Worm (Caenorhabditis elegans) whole organism, young adult: ENCODE measurements around the gene R04B3.1.

Source experiments
- B0019.2 ChIP-seq: fragments of 200-800 bp; sonication (Bioruptor generic); conservative IDR thresholded peaks from 2 replicates; pipeline ENCODE4 v1.3.6; 2022; ENCODE audit warnings: missing genetic modification reagents, missing genetic modification characterization, missing compliant biosample characterization
- B0035.1 ChIP-seq: sonication (generic microtip); optimal IDR thresholded peaks from 2 replicates; lab custom pipeline; 2016; ENCODE audit warnings: missing genetic modification characterization, mild to moderate bottlenecking, missing compliant biosample characterization, missing genotype, missing genetic modification reagents
- D2030.7 ChIP-seq: fragments of 200-800 bp; sonication (Bioruptor generic); IDR thresholded peaks from 2 replicates; pipeline ENCODE4 v1.3.6; 2022; ENCODE audit warnings: missing genetic modification reagents, missing genetic modification characterization, missing compliant biosample characterization
- F49E8.2 ChIP-seq: sonication (generic microtip); optimal IDR thresholded peaks from 3 replicates; lab custom pipeline; 2017; ENCODE audit warnings: missing genetic modification characterization, mild to moderate bottlenecking, missing compliant biosample characterization, antibody characterized with exemption, moderate library complexity; ENCODE audit not compliant: insufficient read depth
- F52B5.7 ChIP-seq: sonication (generic microtip); optimal IDR thresholded peaks from 2 replicates; lab custom pipeline; 2016; ENCODE audit warnings: mild to moderate bottlenecking, missing genetic modification characterization, missing compliant biosample characterization
- F57A8.1 ChIP-seq: fragments of 200-800 bp; sonication (Bioruptor generic); optimal IDR thresholded peaks from 2 replicates; lab custom pipeline; 2018; ENCODE audit warnings: mild to moderate bottlenecking, missing genetic modification characterization, moderate library complexity, missing compliant biosample characterization
- Y53G8AR.9 ChIP-seq: fragments of 200-800 bp; sonication (Bioruptor generic); conservative IDR thresholded peaks from 2 replicates; pipeline ENCODE4 v1.3.6; 2022; ENCODE audit warnings: missing genetic modification reagents, missing genetic modification characterization, missing compliant biosample characterization
- ZK185.1 ChIP-seq: sonication (generic microtip); optimal IDR thresholded peaks from 2 replicates; lab custom pipeline; 2016; ENCODE audit warnings: mild to moderate bottlenecking, missing genetic modification characterization, missing compliant biosample characterization; ENCODE audit not compliant: poor library complexity, severe bottlenecking
- ama-1 ChIP-seq, 3 experiments: fragments of 150-350 bp in 1 of 3; sonication (generic microtip) in 2 of 3; optimal IDR thresholded peaks; 2 replicates each; lab custom pipeline; 2014 to 2018; ENCODE audit warnings: missing biosample characterization in 2 of 3, missing genetic modification characterization in 2 of 3, missing genetic modification reagents in 2 of 3
- aptf-3 ChIP-seq: fragments of 200-800 bp; sonication (Bioruptor generic); IDR thresholded peaks from 2 replicates; pipeline ENCODE4 v1.3.6; 2022; ENCODE audit warnings: missing genetic modification characterization, missing compliant biosample characterization
- ccch-3 ChIP-seq: fragments of 200-800 bp; sonication (Bioruptor generic); optimal IDR thresholded peaks from 2 replicates; lab custom pipeline; 2018; ENCODE audit warnings: mild to moderate bottlenecking, missing genetic modification characterization, missing compliant biosample characterization
- cebp-1 ChIP-seq, 2 experiments: fragments of 200-800 bp in 1 of 2; sonication (Bioruptor generic) in 1 of 2; sonication (generic microtip) in 1 of 2; IDR thresholded peaks in 1 of 2; optimal IDR thresholded peaks in 1 of 2; 2 replicates each; pipeline versions ENCODE4 v1.3.6 to Lab custom; 2017 to 2022; ENCODE audit warnings: missing compliant biosample characterization in 2 of 2, missing genetic modification characterization in 2 of 2, mild to moderate bottlenecking in 1 of 2, missing genetic modification reagents in 1 of 2, moderate library complexity in 1 of 2
- cebp-2 ChIP-seq: fragments of 200-800 bp; sonication (Bioruptor generic); IDR thresholded peaks from 2 replicates; pipeline ENCODE4 v1.3.6; 2022; ENCODE audit warnings: missing genetic modification characterization, missing compliant biosample characterization
- ceh-27 ChIP-seq: fragments of 200-800 bp; sonication (Bioruptor generic); optimal IDR thresholded peaks from 2 replicates; lab custom pipeline; 2018; ENCODE audit warnings: mild to moderate bottlenecking, missing genetic modification characterization, moderate library complexity, missing compliant biosample characterization
- ceh-40 ChIP-seq: fragments of 200-800 bp; sonication (Bioruptor generic); IDR thresholded peaks from 2 replicates; pipeline ENCODE4 v1.3.6; 2022; ENCODE audit warnings: missing genetic modification characterization, missing compliant biosample characterization
- ceh-91 ChIP-seq: fragments of 200-800 bp; sonication (Bioruptor generic); IDR thresholded peaks from 2 replicates; pipeline ENCODE4 v1.3.6; 2022; ENCODE audit warnings: missing genetic modification reagents, missing genetic modification characterization, missing compliant biosample characterization
- dox-1 ChIP-seq: fragments of 200-800 bp; sonication (Bioruptor generic); IDR thresholded peaks from 2 replicates; pipeline ENCODE4 v1.3.6; 2022; ENCODE audit warnings: missing genetic modification reagents, missing genetic modification characterization, missing compliant biosample characterization
- dpl-1 ChIP-seq: fragments of 150-350 bp; optimal IDR thresholded peaks from 2 replicates; lab custom pipeline; 2014; ENCODE audit warnings: missing biosample characterization, missing genetic modification reagents, missing genetic modification characterization
- efl-1 ChIP-seq: fragments of 150-350 bp; optimal IDR thresholded peaks from 2 replicates; lab custom pipeline; 2014; ENCODE audit warnings: missing biosample characterization, missing genetic modification reagents, missing genetic modification characterization
- egrh-3 ChIP-seq: fragments of 200-800 bp; sonication (Bioruptor generic); IDR thresholded peaks from 2 replicates; pipeline ENCODE4 v1.3.6; 2022; ENCODE audit warnings: missing genetic modification reagents, missing genetic modification characterization, missing compliant biosample characterization
- fkh-3 ChIP-seq: sonication (generic microtip); optimal IDR thresholded peaks from 2 replicates; lab custom pipeline; 2016; ENCODE audit warnings: mild to moderate bottlenecking, missing genetic modification characterization, missing compliant biosample characterization
- him-1 ChIP-seq: sonication (generic microtip); optimal IDR thresholded peaks from 2 replicates; lab custom pipeline; 2016; ENCODE audit warnings: missing genotype, missing genetic modification reagents, missing genetic modification characterization, missing compliant biosample characterization
- hmg-20 ChIP-seq: fragments of 200-800 bp; sonication (Bioruptor generic); IDR thresholded peaks from 2 replicates; pipeline ENCODE4 v1.3.6; 2022; ENCODE audit warnings: missing genetic modification reagents, missing genetic modification characterization, missing compliant biosample characterization
- lin-54 ChIP-seq: fragments of 200-800 bp; sonication (Bioruptor generic); optimal IDR thresholded peaks from 2 replicates; lab custom pipeline; 2018; ENCODE audit warnings: mild to moderate bottlenecking, missing genetic modification characterization, missing compliant biosample characterization
- lir-1 ChIP-seq: fragments of 200-800 bp; sonication (Bioruptor generic); conservative IDR thresholded peaks from 2 replicates; pipeline ENCODE4 v1.3.6; 2022; ENCODE audit warnings: missing genetic modification reagents, missing genetic modification characterization, missing compliant biosample characterization
- nfya-2 ChIP-seq: fragments of 200-800 bp; sonication (Bioruptor generic); IDR thresholded peaks from 2 replicates; pipeline ENCODE4 v1.3.6; 2022; ENCODE audit warnings: missing genetic modification reagents, missing genetic modification characterization, missing compliant biosample characterization
- pbrm-1 ChIP-seq: fragments of 200-800 bp; sonication (Bioruptor generic); IDR thresholded peaks from 2 replicates; pipeline ENCODE4 v1.3.6; 2022; ENCODE audit warnings: missing genetic modification reagents, missing genetic modification characterization, missing compliant biosample characterization
- rec-8 ChIP-seq, 2 experiments: sonication (generic microtip); optimal IDR thresholded peaks; 2 replicates each; lab custom pipeline; 2016; ENCODE audit warnings: mild to moderate bottlenecking in 2 of 2, missing genetic modification characterization in 2 of 2, missing genetic modification reagents in 2 of 2, missing genotype in 2 of 2, missing biosample characterization in 1 of 2, missing compliant biosample characterization in 1 of 2, moderate library complexity in 1 of 2
- repo-1 ChIP-seq: sonication (generic microtip); optimal IDR thresholded peaks from 2 replicates; lab custom pipeline; 2017; ENCODE audit warnings: mild to moderate bottlenecking, missing genetic modification characterization, missing compliant biosample characterization
- snpc-1.3 ChIP-seq: sonication (generic microtip); optimal IDR thresholded peaks from 2 replicates; lab custom pipeline; 2017; ENCODE audit warnings: missing genetic modification characterization, mild to moderate bottlenecking, missing compliant biosample characterization, antibody characterized with exemption, moderate library complexity, missing genotype, missing genetic modification reagents; ENCODE audit not compliant: insufficient read depth
- snpc-4 ChIP-seq, 5 experiments: fragments of 150-350 bp in 1 of 5; sonication (generic microtip) in 4 of 5; optimal IDR thresholded peaks; 2 replicates each; lab custom pipeline; 2014 to 2018; ENCODE audit warnings: missing genetic modification characterization in 5 of 5, missing biosample characterization in 3 of 5, antibody characterized with exemption in 2 of 5, mild to moderate bottlenecking in 2 of 5, missing compliant biosample characterization in 2 of 5, missing genotype in 2 of 5, moderate library complexity in 2 of 5, missing genetic modification reagents in 1 of 5
- sptf-2 ChIP-seq: fragments of 200-800 bp; sonication (Bioruptor generic); optimal IDR thresholded peaks from 2 replicates; lab custom pipeline; 2018; ENCODE audit warnings: mild to moderate bottlenecking, missing genetic modification characterization, missing compliant biosample characterization
- unc-62 ChIP-seq: fragments of 150-350 bp; optimal IDR thresholded peaks from 2 replicates; lab custom pipeline; 2014; ENCODE audit warnings: missing biosample characterization, missing genetic modification reagents, missing genetic modification characterization
- ztf-28 ChIP-seq: fragments of 200-800 bp; sonication (Bioruptor generic); IDR thresholded peaks from 2 replicates; pipeline ENCODE4 v1.3.6; 2022; ENCODE audit warnings: missing genetic modification reagents, missing genetic modification characterization, missing compliant biosample characterization

R04B3.1 gene

ce11 chrX:2446185-2446584 is 25.0 kb downstream of the R04B3.1 start (continued):
- TF ChIP-seq fkh-3 (tag; lab: Kevin White, UChicago) (no peak), dox-1 (no peak), unc-62 (GFP tag; lab: Kevin White, UChicago) (no peak), ZK185.1 (tag; lab: Kevin White, UChicago) (no peak), F57A8.1 (GFP tag; lab: Kevin White, UChicago) (no peak), nfya-2 (no peak)

ce11 chrX:2443304-2443703 is 27.9 kb downstream of the R04B3.1 start, which contains the start of gene T07D1.3:
Gene T07D1.3 (minus strand): TSS chrX:2443404.
- no peak for TF ChIP-seq snpc-4 (GFP tag; optimal IDR thresholded peaks at IDR 0.05; lab: Kevin White, UChicago)
- TF ChIP-seq snpc-4 (tag; optimal IDR thresholded peaks at IDR 0.05; lab: Kevin White, UChicago): no peak
- no peak for TF ChIP-seq dpl-1
- no peak for TF ChIP-seq F52B5.7
- no peak for TF ChIP-seq lin-54 (GFP tag; lab: Kevin White, UChicago)
- no peak for TF ChIP-seq repo-1
- no peak for TF ChIP-seq him-1 (tag; lab: Kevin White, UChicago)
- no peak for TF ChIP-seq cebp-1 (GFP tag; IDR thresholded peaks at IDR 0.05; lab: Robert Waterston, UW)
- no peak for TF ChIP-seq cebp-1 (tag; optimal IDR thresholded peaks at IDR 0.05; lab: Kevin White, UChicago)
- TF ChIP-seq ceh-91 (GFP tag; lab: Robert Waterston, UW): no peak
- TF ChIP-seq ccch-3: no peak
- TF ChIP-seq sptf-2 (GFP tag; lab: Kevin White, UChicago): no peak
- no peak for TF ChIP-seq rec-8 (tag; optimal IDR thresholded peaks at IDR 0.05; lab: Kevin White, UChicago)
- no peak for TF ChIP-seq B0019.2 (GFP tag; lab: Robert Waterston, UW)
- no peak for TF ChIP-seq lir-1
- TF ChIP-seq egrh-3 (GFP tag; lab: Robert Waterston, UW): no peak

ce11 chrX:2441163-2441562 is 30.0 kb downstream of the R04B3.1 start:
- TF ChIP-seq ceh-27: no peak
- no peak for TF ChIP-seq ama-1 (optimal IDR thresholded peaks at IDR 0.05; lab: Kevin White, UChicago)
- no peak for TF ChIP-seq ama-1 (GFP tag; optimal IDR thresholded peaks at IDR 0.05; lab: Kevin White, UChicago)
- no peak for TF ChIP-seq cebp-2 (GFP tag; lab: Robert Waterston, UW)
- TF ChIP-seq ccch-3: no peak
- no peak for TF ChIP-seq D2030.7
- TF ChIP-seq pbrm-1 (GFP tag; lab: Robert Waterston, UW): no peak
- no peak for TF ChIP-seq ztf-28
- TF ChIP-seq snpc-1.3 (tag; lab: Kevin White, UChicago): no peak
- no peak for TF ChIP-seq Y53G8AR.9 (GFP tag; lab: Robert Waterston, UW)
- no peak for TF ChIP-seq F49E8.2 (tag; lab: Kevin White, UChicago)
- TF ChIP-seq unc-62 (GFP tag; lab: Kevin White, UChicago): no peak
- no peak for TF ChIP-seq lir-1
- no peak for TF ChIP-seq efl-1 (GFP tag; lab: Kevin White, UChicago)
- no peak for TF ChIP-seq aptf-3
- no peak for TF ChIP-seq B0035.1
- TF ChIP-seq ceh-40 (GFP tag; lab: Robert Waterston, UW): no peak
- no peak for TF ChIP-seq ceh-91 (GFP tag; lab: Robert Waterston, UW)
- no peak for TF ChIP-seq repo-1
- TF ChIP-seq hmg-20: no peak
